Worm (Caenorhabditis elegans): ENCODE data around the gene K09C4.10.

The K09C4.10 gene

DNA sequence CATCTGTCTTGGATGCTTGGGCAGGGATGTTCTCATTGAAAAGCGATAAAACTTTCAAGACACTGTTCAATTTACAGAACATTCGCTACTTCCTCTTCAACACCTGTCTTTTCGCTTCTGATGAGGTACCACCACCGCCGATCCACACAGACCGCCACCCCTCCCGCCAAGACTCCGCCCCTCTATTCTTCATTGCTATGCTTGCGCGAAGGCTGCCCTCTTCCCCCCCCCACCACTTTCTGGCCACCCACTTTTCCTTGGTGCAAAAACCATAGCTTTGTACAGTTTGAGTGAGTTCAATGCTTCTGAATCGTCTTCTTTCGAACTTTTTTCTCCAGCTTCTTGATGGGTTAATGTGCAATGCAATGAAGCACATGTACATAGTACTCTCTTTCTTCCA, 33.9 kb upstream of the K09C4.10 start:
- no peak for TF ChIP-seq efl-1 (optimal IDR thresholded peaks at IDR 0.05)
- TF ChIP-seq efl-1 (GFP tag; optimal IDR thresholded peaks at IDR 0.05 in 1 of 2): peak in 1 of 2 experiments; percentile 51
- TF ChIP-seq isw-1 (GFP tag; IDR thresholded peaks at IDR 0.05): no peak

DNA sequence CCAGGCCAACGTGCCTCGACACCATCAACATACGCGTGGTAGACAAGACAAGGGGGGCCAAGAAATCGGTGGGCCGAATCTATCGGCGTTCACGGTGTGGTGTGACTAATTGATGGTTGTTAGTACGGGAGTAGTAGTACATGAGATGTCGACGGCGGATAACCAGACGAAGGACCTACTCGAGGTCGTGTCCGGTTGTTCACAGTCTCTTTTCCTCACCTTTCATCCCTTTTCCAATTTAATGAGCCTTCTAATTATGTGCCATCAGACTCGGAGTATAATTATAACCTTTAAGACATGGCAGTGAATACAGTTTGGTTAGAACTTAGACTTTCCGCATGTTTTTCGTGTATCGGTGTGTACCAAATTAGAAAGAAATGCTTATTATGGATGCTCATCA, 30.7 kb upstream of the K09C4.10 start:
- no peak for TF ChIP-seq isw-1 (GFP tag; IDR thresholded peaks at IDR 0.05)
- no peak for TF ChIP-seq ztf-11 (tag; optimal IDR thresholded peaks at IDR 0.05)
- no peak for TF ChIP-seq nhr-20 (tag; optimal IDR thresholded peaks at IDR 0.05)
- no peak for TF ChIP-seq ceh-8 (GFP tag; optimal IDR thresholded peaks at IDR 0.05)

ce11 chrX:3306594-3307296, 26.7 kb upstream of the K09C4.10 start:
- TF ChIP-seq sptf-1 (tag; optimal IDR thresholded peaks at IDR 0.05): no peak
- TF ChIP-seq ceh-8 (GFP tag; optimal IDR thresholded peaks at IDR 0.05): no peak
- no peak for TF ChIP-seq pag-3 (tag; optimal IDR thresholded peaks at IDR 0.05; ENCODE audit: borderline replicate concordance, insufficient read depth)
- TF ChIP-seq isw-1 (GFP tag; IDR thresholded peaks at IDR 0.05): no peak
- no peak for TF ChIP-seq lin-15B (tag; optimal IDR thresholded peaks at IDR 0.05)
- no peak for TF ChIP-seq mef-2 (tag; optimal IDR thresholded peaks at IDR 0.05)
- peak; percentile 1 for TF ChIP-seq nhr-85 (tag)
- TF ChIP-seq sup-37 (GFP tag; optimal IDR thresholded peaks at IDR 0.05): no peak
- TF ChIP-seq elt-2 (tag; optimal IDR thresholded peaks at IDR 0.05): peak; percentile 18
- no peak for TF ChIP-seq fkh-4 (tag; optimal IDR thresholded peaks at IDR 0.05; ENCODE audit: borderline replicate concordance)
- TF ChIP-seq sox-4 (tag; optimal IDR thresholded peaks at IDR 0.05): no peak
- no peak for TF ChIP-seq unc-86 (tag; optimal IDR thresholded peaks at IDR 0.05)
- TF ChIP-seq tbx-2 (tag; optimal IDR thresholded peaks at IDR 0.05): no peak
- TF ChIP-seq fkh-8 (tag; optimal IDR thresholded peaks at IDR 0.05): no peak
- TF ChIP-seq unc-98 (GFP tag; IDR thresholded peaks at IDR 0.05): no peak
- TF ChIP-seq lin-39 (tag; optimal IDR thresholded peaks at IDR 0.05): no peak

DNA sequence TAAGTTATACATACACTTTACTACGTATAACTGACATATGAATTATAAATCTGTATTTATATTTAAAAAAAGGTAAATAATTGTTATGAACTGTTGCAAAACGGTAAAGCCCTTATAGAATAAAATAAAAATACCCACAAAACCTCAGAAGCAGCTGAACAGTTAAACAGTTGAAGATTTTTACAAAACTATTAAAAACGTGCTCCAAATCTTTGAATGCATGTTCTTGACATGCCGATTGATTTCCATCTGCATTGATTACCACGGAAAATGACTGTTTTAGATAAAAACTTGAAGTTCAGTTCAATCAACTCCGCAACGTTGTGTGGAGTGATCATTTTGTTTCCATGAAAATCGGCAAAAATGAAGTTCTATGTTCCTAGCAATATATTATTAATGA, 24.0 kb upstream of the K09C4.10 start, which contains the start of gene F11D5.7:
TSS of gene F11D5.7 (plus strand) at position 301 of the 400 bp plus-strand sequence.
- TF ChIP-seq sox-4 (tag; optimal IDR thresholded peaks at IDR 0.05) (no peak), dsc-1 (tag; optimal IDR thresholded peaks at IDR 0.05) (no peak), fkh-4 (tag; optimal IDR thresholded peaks at IDR 0.05; ENCODE audit: borderline replicate concordance) (no peak)

DNA sequence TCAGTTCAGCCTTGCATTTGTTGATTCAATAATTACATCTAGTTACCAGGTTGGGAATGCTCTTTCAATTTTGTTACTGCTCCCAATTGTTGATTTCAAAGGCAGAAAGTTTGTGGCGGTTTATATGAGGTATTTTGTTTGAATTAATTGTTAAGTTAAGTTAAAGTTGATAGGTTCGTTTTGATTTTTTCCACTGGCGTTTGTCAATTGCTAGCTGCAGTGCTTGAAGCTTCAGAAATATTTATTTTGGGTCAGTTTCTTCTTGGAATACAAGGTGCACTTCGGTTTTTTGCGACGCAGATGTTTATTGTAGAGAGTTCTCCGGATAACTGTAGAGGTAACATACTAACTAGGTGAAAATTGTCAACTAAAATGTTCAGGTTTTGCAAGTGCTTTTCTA, 21.7 kb upstream of the K09C4.10 start, which contains the start of gene F11D5.5:
TSS of gene F11D5.5 (plus strand) at position 301 of the 400 bp plus-strand sequence.
- TF ChIP-seq nhr-90 (tag; optimal IDR thresholded peaks at IDR 0.05; ENCODE audit: poor library complexity) (no peak), ceh-90 (tag; optimal IDR thresholded peaks at IDR 0.05) (no peak), zag-1 (tag; optimal IDR thresholded peaks at IDR 0.05) (no peak), lin-35 (GFP tag; optimal IDR thresholded peaks at IDR 0.05) (no peak), efl-3 (GFP tag; optimal IDR thresholded peaks at IDR 0.05) (no peak), sox-4 (tag; optimal IDR thresholded peaks at IDR 0.05) (no peak), pag-3 (tag; optimal IDR thresholded peaks at IDR 0.05; ENCODE audit: borderline replicate concordance, insufficient read depth) (no peak), aly-2 (tag; optimal IDR thresholded peaks at IDR 0.05) (no peak), nhr-12 (tag; optimal IDR thresholded peaks at IDR 0.05) (no peak), hpl-2 (GFP tag; optimal IDR thresholded peaks at IDR 0.05) (no peak), lsy-2 (tag; optimal IDR thresholded peaks at IDR 0.05) (no peak), swsn-7 (tag; optimal IDR thresholded peaks at IDR 0.05) (no peak), unc-130 (tag; optimal IDR thresholded peaks at IDR 0.05) (no peak), efl-1 (optimal IDR thresholded peaks at IDR 0.05) (no peak), efl-1 (GFP tag; optimal IDR thresholded peaks at IDR 0.05 in 1 of 2) (no peak), ztf-11 (tag; optimal IDR thresholded peaks at IDR 0.05) (no peak), xbp-1 (tag; optimal IDR thresholded peaks at IDR 0.05) (no peak), nhr-28 (tag; optimal IDR thresholded peaks at IDR 0.05) (no peak), hlh-17 (GFP tag; optimal IDR thresholded peaks at IDR 0.05; ENCODE audit: borderline replicate concordance) (no peak), nhr-11 (tag; optimal IDR thresholded peaks at IDR 0.05) (no peak), nhr-47 (tag; optimal IDR thresholded peaks at IDR 0.05) (no peak)
